Worm (Caenorhabditis elegans) whole organism, young adult: ENCODE measurements around the gene nhr-246.

Experiments used
- T07F8.4 ChIP-seq: sonication (generic microtip); optimal IDR thresholded peaks from 2 replicates; lab custom pipeline; 2016; ENCODE audit warnings: mild to moderate bottlenecking, missing genetic modification characterization, moderate library complexity, missing compliant biosample characterization
- ama-1 ChIP-seq, 3 experiments: fragments of 150-350 bp in 1 of 3; sonication (generic microtip) in 2 of 3; optimal IDR thresholded peaks; 2 replicates each; lab custom pipeline; 2014 to 2018; ENCODE audit warnings: missing biosample characterization in 2 of 3, missing genetic modification characterization in 2 of 3, missing genetic modification reagents in 2 of 3
- efl-1 ChIP-seq: fragments of 150-350 bp; optimal IDR thresholded peaks from 2 replicates; lab custom pipeline; 2014; ENCODE audit warnings: missing biosample characterization, missing genetic modification reagents, missing genetic modification characterization
- egl-44 ChIP-seq: fragments of 200-800 bp; sonication (Bioruptor generic); IDR thresholded peaks from 2 replicates; pipeline ENCODE4 v1.3.6; 2022; ENCODE audit warnings: missing genetic modification reagents, missing genetic modification characterization, missing compliant biosample characterization
- ekl-4 ChIP-seq: fragments of 200-800 bp; sonication (Bioruptor generic); IDR thresholded peaks from 2 replicates; pipeline ENCODE4 v1.3.6; 2022; ENCODE audit warnings: missing genetic modification reagents, missing genetic modification characterization, missing compliant biosample characterization
- lag-1 ChIP-seq: fragments of 200-800 bp; sonication (Bioruptor generic); IDR thresholded peaks from 2 replicates; pipeline ENCODE4 v1.3.6; 2022; ENCODE audit warnings: missing genetic modification reagents, missing genetic modification characterization, missing compliant biosample characterization
- mel-28 ChIP-seq: sonication (generic microtip); optimal IDR thresholded peaks from 2 replicates; lab custom pipeline; 2016; ENCODE audit warnings: borderline replicate concordance, mild to moderate bottlenecking, missing genetic modification characterization, missing compliant biosample characterization
- unc-62 ChIP-seq: fragments of 150-350 bp; optimal IDR thresholded peaks from 2 replicates; lab custom pipeline; 2014; ENCODE audit warnings: missing biosample characterization, missing genetic modification reagents, missing genetic modification characterization
- ztf-25 ChIP-seq: fragments of 200-800 bp; sonication (Bioruptor generic); IDR thresholded peaks from 2 replicates; pipeline ENCODE4 v1.3.6; 2022; ENCODE audit warnings: missing genetic modification reagents, missing genetic modification characterization, missing compliant biosample characterization

- TF ChIP-seq ekl-4 (GFP tag; lab: Robert Waterston, UW) (no peak), efl-1 (GFP tag; lab: Kevin White, UChicago) (no peak), mel-28 (tag; lab: Kevin White, UChicago) (no peak), unc-62 (GFP tag; lab: Kevin White, UChicago) (no peak), ama-1 (optimal IDR thresholded peaks at IDR 0.05; lab: Kevin White, UChicago) (no peak), ama-1 (GFP tag; optimal IDR thresholded peaks at IDR 0.05; lab: Kevin White, UChicago) (no peak), egl-44 (GFP tag; lab: Robert Waterston, UW) (no peak), T07F8.4 (tag; lab: Kevin White, UChicago) (no peak), ztf-25 (GFP tag; lab: Robert Waterston, UW) (no peak), lag-1 (GFP tag; lab: Robert Waterston, UW) (no peak)
Observed at ce11 chrV:15367770-15368169, 51.5 kb downstream of the nhr-246 start.
